Worm (Caenorhabditis elegans) whole organism, L3 larva: ENCODE data around the gene Y50E8A.1.

Experiments used
- R02D3.7 ChIP-seq: fragments of 150-350 bp; optimal IDR thresholded peaks from 2 replicates; lab custom pipeline; 2014; ENCODE audit warnings: missing biosample characterization, missing genetic modification characterization
- ZK546.5 ChIP-seq: sonication (generic microtip); optimal IDR thresholded peaks from 2 replicates; lab custom pipeline; 2017; ENCODE audit warnings: missing biosample characterization, missing genetic modification characterization
- aly-2 ChIP-seq: fragments of 150-350 bp; optimal IDR thresholded peaks from 2 replicates; lab custom pipeline; 2014; ENCODE audit warnings: missing biosample characterization, missing genetic modification characterization
- ama-1 ChIP-seq: fragments of 150-350 bp; optimal IDR thresholded peaks from 2 replicates; lab custom pipeline; 2018
- ceh-16 ChIP-seq: sonication (generic microtip); optimal IDR thresholded peaks from 2 replicates; lab custom pipeline; 2017; ENCODE audit warnings: missing biosample characterization, missing genetic modification characterization
- ceh-28 ChIP-seq: fragments of 150-350 bp; optimal IDR thresholded peaks from 2 replicates; lab custom pipeline; 2014; ENCODE audit warnings: missing biosample characterization, missing genetic modification reagents, missing genetic modification characterization
- egl-27 ChIP-seq: sonication (generic microtip); optimal IDR thresholded peaks from 4 replicates; lab custom pipeline; 2017; ENCODE audit warnings: missing biosample characterization, missing genetic modification reagents, missing genetic modification characterization
- egl-5 ChIP-seq: fragments of 150-350 bp; optimal IDR thresholded peaks from 2 replicates; lab custom pipeline; 2017; ENCODE audit warnings: missing biosample characterization, missing genetic modification reagents, missing genetic modification characterization, inconsistent platforms
- elt-2 ChIP-seq: sonication (generic microtip); optimal IDR thresholded peaks from 2 replicates; lab custom pipeline; 2016; ENCODE audit warnings: missing genetic modification reagents, mild to moderate bottlenecking, missing genetic modification characterization, missing compliant biosample characterization
- elt-3 ChIP-seq, 3 experiments: fragments of 150-350 bp in 1 of 3; sonication (generic microtip) in 2 of 3; optimal IDR thresholded peaks; 2 replicates in 2 of 3; 4 replicates in 1 of 3; lab custom pipeline; 2014 to 2017; ENCODE audit warnings: missing biosample characterization in 3 of 3, missing genetic modification characterization in 3 of 3
- eor-1 ChIP-seq, 2 experiments: fragments of 150-350 bp; optimal IDR thresholded peaks; 2 replicates each; lab custom pipeline; 2014 to 2018; ENCODE audit warnings: missing biosample characterization in 2 of 2, missing genetic modification characterization in 2 of 2
- fkh-2 ChIP-seq: fragments of 150-350 bp; optimal IDR thresholded peaks from 2 replicates; lab custom pipeline; 2014; ENCODE audit warnings: missing biosample characterization, missing genetic modification reagents, missing genetic modification characterization
- hmg-11 ChIP-seq: sonication (generic microtip); optimal IDR thresholded peaks from 2 replicates; lab custom pipeline; 2016; ENCODE audit warnings: missing genetic modification characterization, missing compliant biosample characterization
- jun-1 ChIP-seq: fragments of 150-350 bp; optimal IDR thresholded peaks from 2 replicates; lab custom pipeline; 2014; ENCODE audit warnings: missing biosample characterization, missing genetic modification reagents, missing genetic modification characterization
- lin-15B ChIP-seq: fragments of 150-350 bp; optimal IDR thresholded peaks from 2 replicates; lab custom pipeline; 2014; ENCODE audit warnings: missing biosample characterization, missing genetic modification characterization
- lin-39 ChIP-seq: fragments of 150-350 bp; optimal IDR thresholded peaks from 2 replicates; lab custom pipeline; 2018; ENCODE audit warnings: missing biosample characterization, missing genetic modification reagents, missing genetic modification characterization
- lsy-12 ChIP-seq: sonication (generic microtip); optimal IDR thresholded peaks from 2 replicates; lab custom pipeline; 2016; ENCODE audit warnings: mild to moderate bottlenecking, missing genetic modification characterization, missing compliant biosample characterization
- mml-1 ChIP-seq: fragments of 150-350 bp; sonication (generic microtip); optimal IDR thresholded peaks from 3 replicates; lab custom pipeline; 2014; ENCODE audit warnings: missing biosample characterization, missing genetic modification characterization
- nfya-1 ChIP-seq: sonication (generic microtip); optimal IDR thresholded peaks from 2 replicates; lab custom pipeline; 2017; ENCODE audit warnings: missing genetic modification characterization, mild to moderate bottlenecking, missing compliant biosample characterization, antibody characterized with exemption, moderate library complexity; ENCODE audit not compliant: insufficient read depth
- nhr-11 ChIP-seq: fragments of 150-350 bp; optimal IDR thresholded peaks from 2 replicates; lab custom pipeline; 2014; ENCODE audit warnings: missing biosample characterization, missing genetic modification characterization
- nhr-237 ChIP-seq: fragments of 150-350 bp; optimal IDR thresholded peaks from 2 replicates; lab custom pipeline; 2014; ENCODE audit warnings: missing biosample characterization, missing genetic modification characterization
- nhr-25 ChIP-seq: sonication (generic microtip); optimal IDR thresholded peaks from 2 replicates; lab custom pipeline; 2017; ENCODE audit warnings: missing biosample characterization, missing genetic modification characterization
- nhr-43 ChIP-seq: sonication (generic microtip); optimal IDR thresholded peaks from 2 replicates; lab custom pipeline; 2016; ENCODE audit warnings: mild to moderate bottlenecking, missing genetic modification characterization, missing compliant biosample characterization; ENCODE audit not compliant: poor library complexity, severe bottlenecking
- nhr-67 ChIP-seq: fragments of 150-350 bp; optimal IDR thresholded peaks from 2 replicates; lab custom pipeline; 2014; ENCODE audit warnings: missing biosample characterization, missing genetic modification characterization
- nhr-76 ChIP-seq: fragments of 150-350 bp; sonication (generic microtip); optimal IDR thresholded peaks from 5 replicates; lab custom pipeline; 2014; ENCODE audit warnings: missing biosample characterization, missing genetic modification characterization
- pqm-1 ChIP-seq: fragments of 150-350 bp; optimal IDR thresholded peaks from 2 replicates; lab custom pipeline; 2017; ENCODE audit warnings: missing biosample characterization, missing genetic modification characterization, inconsistent platforms
- sea-2 ChIP-seq: fragments of 150-350 bp; sonication (generic microtip); optimal IDR thresholded peaks from 4 replicates; lab custom pipeline; 2014; ENCODE audit warnings: missing biosample characterization, missing genetic modification reagents, missing genetic modification characterization
- skn-1 ChIP-seq: fragments of 150-350 bp; optimal IDR thresholded peaks from 2 replicates; lab custom pipeline; 2014; ENCODE audit warnings: missing biosample characterization, missing genetic modification characterization
- snpc-4 ChIP-seq: fragments of 150-350 bp; optimal IDR thresholded peaks from 2 replicates; lab custom pipeline; 2014; ENCODE audit warnings: missing biosample characterization, missing genetic modification characterization
- tbx-2 ChIP-seq: sonication (generic microtip); optimal IDR thresholded peaks from 2 replicates; lab custom pipeline; 2016; ENCODE audit warnings: mild to moderate bottlenecking, missing genetic modification characterization, missing compliant biosample characterization
- unc-39 ChIP-seq: sonication (generic microtip); optimal IDR thresholded peaks from 4 replicates; lab custom pipeline; 2017; ENCODE audit warnings: missing biosample characterization, missing genetic modification characterization
- unc-62 ChIP-seq: fragments of 150-350 bp; sonication (generic microtip); optimal IDR thresholded peaks from 4 replicates; lab custom pipeline; 2014; ENCODE audit warnings: missing biosample characterization, missing genetic modification reagents, missing genetic modification characterization
- zag-1 ChIP-seq: fragments of 150-350 bp; optimal IDR thresholded peaks from 2 replicates; lab custom pipeline; 2014; ENCODE audit warnings: missing biosample characterization, missing genetic modification characterization
- ztf-11 ChIP-seq: fragments of 150-350 bp; optimal IDR thresholded peaks from 2 replicates; lab custom pipeline; 2014; ENCODE audit warnings: missing biosample characterization, missing genetic modification characterization
- ztf-4 ChIP-seq: fragments of 150-350 bp; optimal IDR thresholded peaks from 2 replicates; lab custom pipeline; 2014; ENCODE audit warnings: missing biosample characterization, missing genetic modification characterization

Gene Y50E8A.1

ce11 chrV:14736851-14737250, 10.2 kb downstream of the Y50E8A.1 start, which contains the start of gene Y50E8A.5:
Gene Y50E8A.5 (minus strand): TSS chrV:14736951.
- TF ChIP-seq lin-39 (tag; lab: Kevin White, UChicago) (no peak), ceh-28 (tag; lab: Kevin White, UChicago) (no peak), elt-3 (tag; optimal IDR thresholded peaks at IDR 0.05; lab: Kevin White, UChicago) (no peak), nhr-67 (tag; lab: Kevin White, UChicago) (no peak), ama-1 (lab: Kevin White, UChicago) (no peak), elt-2 (no peak), ztf-4 (tag; lab: Kevin White, UChicago) (no peak), pqm-1 (tag; lab: Kevin White, UChicago) (no peak), ceh-16 (tag; lab: Kevin White, UChicago) (no peak), nhr-43 (tag; lab: Kevin White, UChicago) (no peak), zag-1 (no peak), egl-5 (tag; lab: Kevin White, UChicago) (no peak), nhr-237 (tag; lab: Kevin White, UChicago) (no peak)
- TF ChIP-seq, all 47 proteins: peak for 0

ce11 chrV:14741233-14741632, 14.5 kb downstream of the Y50E8A.1 start, which contains the start of gene Y50E8A.6:
Gene Y50E8A.6 (minus strand): TSS chrV:14741333.
- TF ChIP-seq ztf-4 (tag; lab: Kevin White, UChicago) = no peak
- TF ChIP-seq aly-2 = no peak
- no peak for TF ChIP-seq unc-62
- TF ChIP-seq eor-1 (tag; optimal IDR thresholded peaks at IDR 0.05; lab: Kevin White, UChicago) = no peak
- no peak for TF ChIP-seq ztf-11 (tag; lab: Kevin White, UChicago)
- no peak for TF ChIP-seq ZK546.5 (tag; lab: Kevin White, UChicago)
- no peak for TF ChIP-seq tbx-2 (tag; lab: Kevin White, UChicago)
- TF ChIP-seq snpc-4 = no peak
- no peak for TF ChIP-seq unc-39
- TF ChIP-seq nfya-1 = no peak
- TF ChIP-seq lin-39 (tag; lab: Kevin White, UChicago) = no peak
- no peak for TF ChIP-seq hmg-11
- no peak for TF ChIP-seq nhr-76 (tag; lab: Kevin White, UChicago)
- no peak for TF ChIP-seq sea-2 (GFP tag; lab: Kevin White, UChicago)
- TF ChIP-seq ceh-28 (tag; lab: Kevin White, UChicago) = no peak

ce11 chrV:14744824-14745223, 18.1 kb downstream of the Y50E8A.1 start:
- no peak for TF ChIP-seq hmg-11
- no peak for TF ChIP-seq R02D3.7 (tag; lab: Kevin White, UChicago)
- no peak for TF ChIP-seq ceh-28 (tag; lab: Kevin White, UChicago)
- TF ChIP-seq ztf-11 (tag; lab: Kevin White, UChicago) = no peak
- TF ChIP-seq unc-62 = no peak
- no peak for TF ChIP-seq skn-1 (tag; lab: Kevin White, UChicago)
- TF ChIP-seq lsy-12 (tag; lab: Kevin White, UChicago) = no peak
- no peak for TF ChIP-seq lin-39 (tag; lab: Kevin White, UChicago)
- TF ChIP-seq lin-15B (tag; lab: Kevin White, UChicago) = no peak
- no peak for TF ChIP-seq egl-27 (tag; lab: Kevin White, UChicago)
- no peak for TF ChIP-seq elt-2
- no peak for TF ChIP-seq egl-5 (tag; lab: Kevin White, UChicago)
- TF ChIP-seq nhr-11 (tag; lab: Kevin White, UChicago) = no peak
- TF ChIP-seq ztf-4 (tag; lab: Kevin White, UChicago) = no peak
- no peak for TF ChIP-seq tbx-2 (tag; lab: Kevin White, UChicago)
- TF ChIP-seq, all 47 proteins: peak for 0

- TF ChIP-seq zag-1 = no peak
- no peak for TF ChIP-seq unc-62
- TF ChIP-seq egl-27 (tag; lab: Kevin White, UChicago) = no peak
- TF ChIP-seq jun-1 (tag; lab: Kevin White, UChicago) = no peak
- TF ChIP-seq ama-1 (lab: Kevin White, UChicago) = no peak
- no peak for TF ChIP-seq ZK546.5 (tag; lab: Kevin White, UChicago)
- TF ChIP-seq fkh-2 (tag; lab: Kevin White, UChicago) = no peak
- no peak for TF ChIP-seq aly-2
- no peak for TF ChIP-seq mml-1 (tag; lab: Kevin White, UChicago)
- TF ChIP-seq nhr-25 (tag; lab: Kevin White, UChicago) = no peak
- no peak for TF ChIP-seq unc-39
- TF ChIP-seq snpc-4 = no peak
Measured at ce11 chrV:14746975-14747374, 20.3 kb downstream of the Y50E8A.1 start.
